Worm (Caenorhabditis elegans) whole organism, L2 larva: ENCODE data around the gene cks-1.
A peak's percentile ranks its signal among the peaks of the same experiment; 100 is the strongest.

Experiments
- C34F6.9 ChIP-seq: fragments of 150-350 bp; optimal IDR thresholded peaks from 2 replicates; lab custom pipeline; 2014; ENCODE audit warnings: missing biosample characterization, missing genetic modification characterization
- F13H6.1 ChIP-seq: sonication (generic microtip); optimal IDR thresholded peaks from 2 replicates; lab custom pipeline; 2016; ENCODE audit warnings: missing genetic modification characterization, missing compliant biosample characterization
- R02D3.7 ChIP-seq: fragments of 150-350 bp; optimal IDR thresholded peaks from 2 replicates; lab custom pipeline; 2014; ENCODE audit warnings: missing biosample characterization, missing genetic modification characterization
- Y55F3AM.14 ChIP-seq: fragments of 200-800 bp; sonication (Bioruptor generic); optimal IDR thresholded peaks from 2 replicates; lab custom pipeline; 2018; ENCODE audit warnings: mild to moderate bottlenecking, missing genetic modification characterization, missing compliant biosample characterization
- ZK546.5 ChIP-seq: sonication (generic microtip); optimal IDR thresholded peaks from 2 replicates; lab custom pipeline; 2017; ENCODE audit warnings: missing biosample characterization, missing genetic modification characterization
- alr-1 ChIP-seq: fragments of 150-350 bp; optimal IDR thresholded peaks from 2 replicates; lab custom pipeline; 2014; ENCODE audit warnings: missing biosample characterization, missing genetic modification characterization
- aly-2 ChIP-seq: fragments of 150-350 bp; optimal IDR thresholded peaks from 2 replicates; lab custom pipeline; 2014; ENCODE audit warnings: missing biosample characterization, missing genetic modification characterization
- ama-1 ChIP-seq: fragments of 150-350 bp; optimal IDR thresholded peaks from 2 replicates; lab custom pipeline; 2018; ENCODE audit warnings: inconsistent platforms
- blmp-1 ChIP-seq: sonication (generic microtip); optimal IDR thresholded peaks from 2 replicates; lab custom pipeline; 2017; ENCODE audit warnings: missing genetic modification characterization, mild to moderate bottlenecking, missing compliant biosample characterization, antibody characterized with exemption, moderate library complexity; ENCODE audit not compliant: insufficient read depth
- ceh-16 ChIP-seq: fragments of 150-350 bp; optimal IDR thresholded peaks from 2 replicates; lab custom pipeline; 2014; ENCODE audit warnings: missing biosample characterization, missing genetic modification characterization
- ceh-82 ChIP-seq: fragments of 150-350 bp; optimal IDR thresholded peaks from 2 replicates; lab custom pipeline; 2014; ENCODE audit warnings: missing biosample characterization, missing genetic modification characterization
- crh-2 ChIP-seq: sonication (generic microtip); optimal IDR thresholded peaks from 2 replicates; lab custom pipeline; 2017; ENCODE audit warnings: missing biosample characterization, missing genetic modification characterization
- dmd-4 ChIP-seq: sonication (generic microtip); optimal IDR thresholded peaks from 2 replicates; lab custom pipeline; 2017; ENCODE audit warnings: missing biosample characterization, missing genetic modification characterization
- egl-27 ChIP-seq: sonication (generic microtip); optimal IDR thresholded peaks from 3 replicates; lab custom pipeline; 2017; ENCODE audit warnings: missing biosample characterization, missing genetic modification reagents, missing genetic modification characterization
- elt-1 ChIP-seq: fragments of 150-350 bp; optimal IDR thresholded peaks from 2 replicates; lab custom pipeline; 2014; ENCODE audit warnings: missing biosample characterization, missing genetic modification characterization
- elt-3 ChIP-seq: sonication (generic microtip); optimal IDR thresholded peaks from 2 replicates; lab custom pipeline; 2017; ENCODE audit warnings: missing biosample characterization, missing genetic modification characterization
- fos-1 ChIP-seq: fragments of 150-350 bp; optimal IDR thresholded peaks from 2 replicates; lab custom pipeline; 2014; ENCODE audit warnings: missing biosample characterization, missing genetic modification characterization
- gmeb-1 ChIP-seq: fragments of 150-350 bp; optimal IDR thresholded peaks from 2 replicates; lab custom pipeline; 2014; ENCODE audit warnings: missing biosample characterization, missing genetic modification characterization
- lin-11 ChIP-seq: fragments of 150-350 bp; sonication (generic microtip); optimal IDR thresholded peaks from 2 replicates; lab custom pipeline; 2014; ENCODE audit warnings: missing biosample characterization, missing genetic modification characterization, inconsistent platforms, mixed read lengths
- lin-13 ChIP-seq: fragments of 150-350 bp; optimal IDR thresholded peaks from 2 replicates; lab custom pipeline; 2014; ENCODE audit warnings: missing biosample characterization, missing genetic modification reagents, missing genetic modification characterization
- lin-39 ChIP-seq: fragments of 150-350 bp; optimal IDR thresholded peaks from 2 replicates; lab custom pipeline; 2014; ENCODE audit warnings: missing biosample characterization, missing genetic modification reagents, missing genetic modification characterization
- lsy-2 ChIP-seq, 2 experiments: fragments of 150-350 bp in 1 of 2; sonication (generic microtip) in 1 of 2; optimal IDR thresholded peaks; 2 replicates each; lab custom pipeline; 2014 to 2017; ENCODE audit warnings: missing biosample characterization in 2 of 2, missing genetic modification characterization in 2 of 2
- mab-5 ChIP-seq: fragments of 150-350 bp; optimal IDR thresholded peaks from 2 replicates; lab custom pipeline; 2014; ENCODE audit warnings: missing biosample characterization, missing genetic modification characterization
- mbf-1 ChIP-seq: sonication (generic microtip); optimal IDR thresholded peaks from 2 replicates; lab custom pipeline; 2017; ENCODE audit warnings: missing biosample characterization, missing genetic modification characterization
- mdl-1 ChIP-seq, 2 experiments: fragments of 150-350 bp in 1 of 2; sonication (generic microtip) in 1 of 2; optimal IDR thresholded peaks; 2 replicates each; lab custom pipeline; 2017; ENCODE audit warnings: missing biosample characterization in 2 of 2, missing genetic modification characterization in 2 of 2
- nhr-10 ChIP-seq: sonication (generic microtip); optimal IDR thresholded peaks from 2 replicates; lab custom pipeline; 2017; ENCODE audit warnings: missing biosample characterization, missing genetic modification characterization
- nhr-11 ChIP-seq: fragments of 150-350 bp; optimal IDR thresholded peaks from 2 replicates; lab custom pipeline; 2014; ENCODE audit warnings: missing biosample characterization, missing genetic modification characterization
- nhr-12 ChIP-seq: fragments of 150-350 bp; optimal IDR thresholded peaks from 2 replicates; lab custom pipeline; 2014; ENCODE audit warnings: missing biosample characterization, missing genetic modification characterization
- nhr-129 ChIP-seq: fragments of 150-350 bp; optimal IDR thresholded peaks from 2 replicates; lab custom pipeline; 2014; ENCODE audit warnings: missing biosample characterization, missing genetic modification characterization
- nhr-21 ChIP-seq: fragments of 150-350 bp; optimal IDR thresholded peaks from 2 replicates; lab custom pipeline; 2014; ENCODE audit warnings: missing biosample characterization, missing genetic modification characterization
- nhr-23 ChIP-seq: fragments of 150-350 bp; optimal IDR thresholded peaks from 2 replicates; lab custom pipeline; 2014; ENCODE audit warnings: missing biosample characterization, missing genetic modification reagents, missing genetic modification characterization
- nhr-237 ChIP-seq: fragments of 150-350 bp; optimal IDR thresholded peaks from 2 replicates; lab custom pipeline; 2014; ENCODE audit warnings: missing biosample characterization, missing genetic modification characterization
- nhr-25 ChIP-seq: fragments of 150-350 bp; sonication (generic microtip); optimal IDR thresholded peaks from 3 replicates; lab custom pipeline; 2014; ENCODE audit warnings: missing biosample characterization, missing genetic modification characterization
- nhr-6 ChIP-seq: fragments of 150-350 bp; optimal IDR thresholded peaks from 2 replicates; lab custom pipeline; 2014; ENCODE audit warnings: missing biosample characterization, missing genetic modification characterization
- nhr-77 ChIP-seq: fragments of 150-350 bp; optimal IDR thresholded peaks from 2 replicates; lab custom pipeline; 2014; ENCODE audit warnings: missing biosample characterization, missing genetic modification characterization
- peb-1 ChIP-seq: fragments of 150-350 bp; optimal IDR thresholded peaks from 2 replicates; lab custom pipeline; 2014; ENCODE audit warnings: missing biosample characterization, missing genetic modification characterization
- sem-4 ChIP-seq: fragments of 150-350 bp; optimal IDR thresholded peaks from 2 replicates; lab custom pipeline; 2014; ENCODE audit warnings: missing biosample characterization, missing genetic modification reagents, missing genetic modification characterization
- skn-1 ChIP-seq: sonication (generic microtip); optimal IDR thresholded peaks from 2 replicates; lab custom pipeline; 2017; ENCODE audit warnings: missing biosample characterization, missing genetic modification characterization
- sma-3 ChIP-seq: sonication (generic microtip); optimal IDR thresholded peaks from 2 replicates; lab custom pipeline; 2016; ENCODE audit warnings: missing genetic modification reagents, missing genetic modification characterization, missing compliant biosample characterization
- sma-9 ChIP-seq, 2 experiments: fragments of 150-350 bp in 1 of 2; sonication (generic microtip) in 1 of 2; optimal IDR thresholded peaks; 2 replicates each; lab custom pipeline; 2014 to 2016; ENCODE audit warnings: missing genetic modification characterization in 2 of 2, mild to moderate bottlenecking in 1 of 2, missing biosample characterization in 1 of 2, missing compliant biosample characterization in 1 of 2, missing genetic modification reagents in 1 of 2, moderate library complexity in 1 of 2
- snpc-4 ChIP-seq: fragments of 150-350 bp; optimal IDR thresholded peaks from 2 replicates; lab custom pipeline; 2014; ENCODE audit warnings: missing biosample characterization, missing genetic modification characterization
- unc-39 ChIP-seq: fragments of 150-350 bp; optimal IDR thresholded peaks from 2 replicates; lab custom pipeline; 2014; ENCODE audit warnings: missing biosample characterization, missing genetic modification characterization
- unc-55 ChIP-seq: fragments of 150-350 bp; sonication (generic microtip); optimal IDR thresholded peaks from 3 replicates; lab custom pipeline; 2014; ENCODE audit warnings: missing biosample characterization, missing genetic modification reagents, missing genetic modification characterization
- unc-62 ChIP-seq: fragments of 150-350 bp; optimal IDR thresholded peaks from 2 replicates; lab custom pipeline; 2014; ENCODE audit warnings: missing biosample characterization, missing genetic modification reagents, missing genetic modification characterization
- zag-1 ChIP-seq: fragments of 150-350 bp; optimal IDR thresholded peaks from 2 replicates; lab custom pipeline; 2014; ENCODE audit warnings: missing biosample characterization, missing genetic modification characterization
- ztf-1 ChIP-seq: fragments of 200-800 bp; sonication (Bioruptor generic); conservative IDR thresholded peaks from 2 replicates; pipeline ENCODE4 v1.3.6; 2022; ENCODE audit warnings: missing genetic modification characterization, missing compliant biosample characterization
- ztf-11 ChIP-seq: sonication (generic microtip); optimal IDR thresholded peaks from 2 replicates; lab custom pipeline; 2017; ENCODE audit warnings: missing biosample characterization, missing genetic modification characterization
- ztf-4 ChIP-seq: fragments of 150-350 bp; optimal IDR thresholded peaks from 2 replicates; lab custom pipeline; 2014; ENCODE audit warnings: missing biosample characterization, missing genetic modification characterization

cks-1 gene

DNA sequence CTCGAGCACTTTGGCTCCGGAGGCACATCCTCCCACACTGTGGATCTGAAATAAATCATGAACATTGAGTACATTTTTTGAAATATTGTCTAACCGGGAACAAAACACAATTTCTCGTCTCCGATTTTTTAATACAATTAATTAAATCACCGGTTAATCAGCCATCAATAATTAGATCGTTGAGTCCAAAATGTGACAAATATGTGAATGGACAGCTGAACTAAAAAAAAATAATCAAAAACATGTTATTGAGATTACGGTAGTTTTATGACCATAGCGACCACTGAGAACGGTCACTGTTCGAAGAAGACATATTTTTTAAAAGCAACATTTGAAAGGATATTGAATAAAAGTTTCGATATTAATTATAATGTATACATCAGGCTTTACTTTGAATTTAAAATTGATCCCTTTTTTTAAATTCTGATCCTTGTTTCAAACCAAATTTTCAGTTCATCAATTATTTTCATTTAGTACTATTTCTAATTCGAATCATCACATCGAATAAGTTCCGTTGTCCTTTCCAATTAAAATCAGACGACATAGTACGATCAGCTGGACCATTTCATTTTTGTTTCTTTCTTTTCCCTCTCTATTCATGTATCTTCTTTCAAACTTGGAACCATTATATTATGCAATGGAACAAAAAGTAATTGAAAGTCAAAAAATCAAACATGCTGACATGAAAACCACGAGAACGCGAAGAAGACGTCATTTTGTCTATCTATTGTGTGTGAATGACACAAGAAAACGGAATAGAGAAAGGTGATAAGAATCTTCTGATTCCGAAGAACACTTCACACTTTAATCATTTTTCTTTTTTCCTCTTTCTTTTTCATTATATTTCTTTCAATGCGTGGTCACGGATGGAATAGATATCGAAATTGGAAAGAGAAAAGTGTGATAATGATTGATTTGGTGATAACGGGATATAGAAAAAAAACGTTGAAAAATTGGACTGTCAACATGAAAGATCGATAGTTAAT, 16.6 kb downstream of the cks-1 start:
- TF ChIP-seq gmeb-1 (tag; lab: Kevin White, UChicago), result peak; percentile 58
- TF ChIP-seq fos-1 (tag; lab: Kevin White, UChicago), result peak; percentile 99
- peak; percentile 5 for TF ChIP-seq mab-5 (tag; lab: Kevin White, UChicago)
- TF ChIP-seq sma-9 (GFP tag; optimal IDR thresholded peaks at IDR 0.05; lab: Kevin White, UChicago), result peak; percentile 96
- TF ChIP-seq sma-9 (tag; optimal IDR thresholded peaks at IDR 0.05; lab: Kevin White, UChicago), result no peak
- no peak for TF ChIP-seq lin-13 (GFP tag; lab: Kevin White, UChicago)
- TF ChIP-seq lsy-2 (tag; optimal IDR thresholded peaks at IDR 0.05; lab: Kevin White, UChicago), result peak in 1 of 2 experiments; percentile 60
- no peak for TF ChIP-seq ZK546.5 (tag; lab: Kevin White, UChicago)
- TF ChIP-seq nhr-10 (tag; lab: Kevin White, UChicago), result no peak
- no peak for TF ChIP-seq elt-1 (tag; lab: Kevin White, UChicago)
- TF ChIP-seq ceh-16, result no peak
- TF ChIP-seq unc-39 (tag; lab: Kevin White, UChicago), result no peak
- TF ChIP-seq F13H6.1 (tag; lab: Kevin White, UChicago), result peak; percentile 60
- TF ChIP-seq blmp-1 (tag; lab: Kevin White, UChicago), result peak; percentile 97
- TF ChIP-seq sem-4, result peak; percentile 69
- TF ChIP-seq nhr-77 (tag; lab: Kevin White, UChicago), result no peak
- no peak for TF ChIP-seq unc-62 (GFP tag; lab: Kevin White, UChicago)
- peak; percentile 36 to 64 for TF ChIP-seq mdl-1 (tag; optimal IDR thresholded peaks at IDR 0.05; lab: Kevin White, UChicago)
- TF ChIP-seq nhr-12, result no peak
- TF ChIP-seq R02D3.7 (tag; lab: Kevin White, UChicago), result no peak
- TF ChIP-seq lin-11 (tag; lab: Kevin White, UChicago), result no peak
- no peak for TF ChIP-seq lin-39 (tag; lab: Kevin White, UChicago)
- TF ChIP-seq peb-1 (tag; lab: Kevin White, UChicago), result no peak
- no peak for TF ChIP-seq aly-2 (tag; lab: Kevin White, UChicago)
- TF ChIP-seq C34F6.9 (tag; lab: Kevin White, UChicago), result peak; percentile 16
- no peak for TF ChIP-seq ztf-1 (GFP tag; lab: Robert Waterston, UW)
- no peak for TF ChIP-seq snpc-4
- peak; percentile 89 for TF ChIP-seq egl-27 (tag; lab: Kevin White, UChicago)
- peak; percentile 46 for TF ChIP-seq nhr-129 (tag; lab: Kevin White, UChicago)
- TF ChIP-seq ama-1 (lab: Kevin White, UChicago), result no peak
- no peak for TF ChIP-seq nhr-237 (tag; lab: Kevin White, UChicago)
- peak; percentile 39 for TF ChIP-seq Y55F3AM.14
- no peak for TF ChIP-seq alr-1
- TF ChIP-seq ceh-82 (tag; lab: Kevin White, UChicago), result no peak
- TF ChIP-seq nhr-21, result peak; percentile 92
- TF ChIP-seq zag-1 (tag; lab: Kevin White, UChicago), result no peak
- TF ChIP-seq sma-3, result peak; percentile 94
- peak; percentile 89 for TF ChIP-seq crh-2 (tag; lab: Kevin White, UChicago)
- TF ChIP-seq skn-1 (tag; lab: Kevin White, UChicago), result peak; percentile 43
- no peak for TF ChIP-seq elt-3 (tag; lab: Kevin White, UChicago)
- TF ChIP-seq nhr-23 (tag; lab: Kevin White, UChicago), result no peak
- TF ChIP-seq ztf-4 (tag; lab: Kevin White, UChicago), result peak; percentile 49
- TF ChIP-seq nhr-6 (tag; lab: Kevin White, UChicago), result peak; percentile 67
- no peak for TF ChIP-seq unc-55 (GFP tag; lab: Kevin White, UChicago)
- TF ChIP-seq dmd-4 (tag; lab: Kevin White, UChicago), result no peak
- TF ChIP-seq nhr-25 (tag; lab: Kevin White, UChicago), result peak; percentile 91
- no peak for TF ChIP-seq mbf-1 (tag; lab: Kevin White, UChicago)
- no peak for TF ChIP-seq ztf-11
- no peak for TF ChIP-seq nhr-11 (tag; lab: Kevin White, UChicago)
